Fruit fly (Drosophila melanogaster) Kc167 (cell line): ENCODE measurements around the gene Spn77Ba.

Experiments used
- Sin3A ChIP-seq: fragments of >200 bp; optimal IDR thresholded peaks from 2 replicates; lab custom pipeline; 2018; ENCODE audit warnings: missing external identifiers
- h ChIP-seq: fragments of >200 bp; optimal IDR thresholded peaks from 3 replicates; lab custom pipeline; 2018; ENCODE audit warnings: missing external identifiers

- TF ChIP-seq h (lab: Kevin White, UChicago), result no peak
- TF ChIP-seq Sin3A (lab: Kevin White, UChicago), result no peak
These were observed 40.4 kb upstream of the Spn77Ba start for dm6 chr3L:20276615-20277014.
